Worm (Caenorhabditis elegans) whole organism, early embryonic: ENCODE results near the gene slt-1.

Experiments used
- B0310.2 ChIP-seq: sonication (generic microtip); optimal IDR thresholded peaks from 2 replicates; lab custom pipeline; 2016; ENCODE audit warnings: mild to moderate bottlenecking, missing genetic modification characterization, missing compliant biosample characterization
- F13C5.2 ChIP-seq: sonication (generic microtip); optimal IDR thresholded peaks from 2 replicates; lab custom pipeline; 2017; ENCODE audit warnings: mild to moderate bottlenecking, missing genetic modification characterization, inconsistent platforms, missing compliant biosample characterization
- aly-1 ChIP-seq: sonication (generic microtip); optimal IDR thresholded peaks from 2 replicates; lab custom pipeline; 2016; ENCODE audit warnings: missing genetic modification characterization, missing compliant biosample characterization
- ama-1 ChIP-seq: fragments of 150-350 bp; optimal IDR thresholded peaks from 2 replicates; lab custom pipeline; 2014
- ceh-13 ChIP-seq: fragments of 200-800 bp; sonication (Bioruptor generic); optimal IDR thresholded peaks from 2 replicates; lab custom pipeline; 2018; ENCODE audit warnings: mild to moderate bottlenecking, missing genetic modification characterization, missing compliant biosample characterization
- ceh-36 ChIP-seq: sonication (generic microtip); optimal IDR thresholded peaks from 2 replicates; lab custom pipeline; 2016; ENCODE audit warnings: missing genetic modification characterization, inconsistent platforms, missing compliant biosample characterization
- ets-7 ChIP-seq: sonication (generic microtip); optimal IDR thresholded peaks from 2 replicates; lab custom pipeline; 2016; ENCODE audit warnings: missing genotype, missing genetic modification characterization, missing compliant biosample characterization
- flt-1 ChIP-seq: fragments of 200-800 bp; sonication (Bioruptor generic); IDR thresholded peaks from 2 replicates; pipeline ENCODE4 v1.3.6; 2022; ENCODE audit warnings: missing genetic modification characterization, missing compliant biosample characterization
- hmbx-1 ChIP-seq: sonication (generic microtip); optimal IDR thresholded peaks from 2 replicates; lab custom pipeline; 2016; ENCODE audit warnings: mild to moderate bottlenecking, missing genetic modification characterization, missing compliant biosample characterization
- hmg-4 ChIP-seq: fragments of 200-800 bp; sonication (Bioruptor generic); optimal IDR thresholded peaks from 2 replicates; lab custom pipeline; 2018; ENCODE audit warnings: mild to moderate bottlenecking, missing genetic modification characterization, missing compliant biosample characterization
- hnd-1 ChIP-seq: sonication (generic microtip); optimal IDR thresholded peaks from 2 replicates; lab custom pipeline; 2016; ENCODE audit warnings: missing genetic modification characterization, missing compliant biosample characterization
- pes-1 ChIP-seq: fragments of 200-800 bp; sonication (Bioruptor generic); IDR thresholded peaks from 2 replicates; pipeline ENCODE4 v1.3.6; 2022; ENCODE audit warnings: missing genetic modification reagents, missing genetic modification characterization, missing compliant biosample characterization
- scrt-1 ChIP-seq: fragments of 200-800 bp; sonication (Bioruptor generic); IDR thresholded peaks from 2 replicates; pipeline ENCODE4 v1.3.6; 2022; ENCODE audit warnings: missing genetic modification characterization, missing compliant biosample characterization
- sea-1 ChIP-seq: fragments of 200-800 bp; sonication (Bioruptor generic); conservative IDR thresholded peaks from 2 replicates; pipeline ENCODE4 v1.3.6; 2022; ENCODE audit warnings: missing genetic modification characterization, missing compliant biosample characterization
- tbx-11 ChIP-seq: fragments of 200-800 bp; sonication (Bioruptor generic); IDR thresholded peaks from 2 replicates; pipeline ENCODE4 v1.3.6; 2022; ENCODE audit warnings: missing genetic modification characterization, missing compliant biosample characterization
- tbx-37 ChIP-seq: fragments of 200-800 bp; sonication (Bioruptor generic); conservative IDR thresholded peaks from 2 replicates; pipeline ENCODE4 v1.3.6; 2022; ENCODE audit warnings: missing genetic modification reagents, missing genetic modification characterization, missing compliant biosample characterization
- tra-4 ChIP-seq: sonication (generic microtip); optimal IDR thresholded peaks from 2 replicates; lab custom pipeline; 2017; ENCODE audit warnings: missing genetic modification characterization, missing compliant biosample characterization

Gene slt-1

ce11 chrX:14645392-14645791 lies 28.7 kb upstream of the slt-1 start, which contains the start of gene F54E4.4:
Gene F54E4.4 (minus strand): TSS chrX:14645492.
- TF ChIP-seq scrt-1 (GFP tag; lab: Robert Waterston, UW) (no peak), flt-1 (GFP tag; lab: Robert Waterston, UW) (no peak), aly-1 (no peak), ceh-36 (tag; lab: Kevin White, UChicago) (no peak), tbx-37 (GFP tag; lab: Robert Waterston, UW) (no peak), ets-7 (tag; lab: Kevin White, UChicago) (no peak), ceh-13 (GFP tag; lab: Kevin White, UChicago) (no peak), tra-4 (tag; lab: Kevin White, UChicago) (no peak), ama-1 (lab: Kevin White, UChicago) (no peak), B0310.2 (tag; lab: Kevin White, UChicago) (no peak), sea-1 (no peak), hmbx-1 (tag; lab: Kevin White, UChicago) (no peak), tbx-11 (GFP tag; lab: Robert Waterston, UW) (no peak), F13C5.2 (no peak), hnd-1 (no peak), hmg-4 (no peak), pes-1 (GFP tag; lab: Robert Waterston, UW) (no peak)

ce11 chrX:14649224-14649623 lies 24.9 kb upstream of the slt-1 start:
- TF ChIP-seq F13C5.2 (no peak), ceh-13 (GFP tag; lab: Kevin White, UChicago) (no peak), sea-1 (no peak), tbx-37 (GFP tag; lab: Robert Waterston, UW) (no peak), flt-1 (GFP tag; lab: Robert Waterston, UW) (no peak), tbx-11 (GFP tag; lab: Robert Waterston, UW) (no peak), tra-4 (tag; lab: Kevin White, UChicago) (no peak), aly-1 (no peak), scrt-1 (GFP tag; lab: Robert Waterston, UW) (no peak), hnd-1 (no peak), ceh-36 (tag; lab: Kevin White, UChicago) (no peak), pes-1 (GFP tag; lab: Robert Waterston, UW) (no peak), hmg-4 (no peak), hmbx-1 (tag; lab: Kevin White, UChicago) (no peak), B0310.2 (tag; lab: Kevin White, UChicago) (no peak), ama-1 (lab: Kevin White, UChicago) (no peak), ets-7 (tag; lab: Kevin White, UChicago) (no peak)

- TF ChIP-seq flt-1 (GFP tag; lab: Robert Waterston, UW), result no peak
- TF ChIP-seq hmbx-1 (tag; lab: Kevin White, UChicago), result no peak
- no peak for TF ChIP-seq pes-1 (GFP tag; lab: Robert Waterston, UW)
- no peak for TF ChIP-seq hnd-1
- no peak for TF ChIP-seq aly-1
- no peak for TF ChIP-seq ceh-36 (tag; lab: Kevin White, UChicago)
- TF ChIP-seq B0310.2 (tag; lab: Kevin White, UChicago), result no peak
- no peak for TF ChIP-seq ets-7 (tag; lab: Kevin White, UChicago)
- no peak for TF ChIP-seq tra-4 (tag; lab: Kevin White, UChicago)
- TF ChIP-seq tbx-37 (GFP tag; lab: Robert Waterston, UW), result no peak
- TF ChIP-seq sea-1, result no peak
- no peak for TF ChIP-seq ceh-13 (GFP tag; lab: Kevin White, UChicago)
- no peak for TF ChIP-seq tbx-11 (GFP tag; lab: Robert Waterston, UW)
- no peak for TF ChIP-seq hmg-4
- TF ChIP-seq F13C5.2, result no peak
- no peak for TF ChIP-seq ama-1 (lab: Kevin White, UChicago)
- TF ChIP-seq scrt-1 (GFP tag; lab: Robert Waterston, UW), result no peak
These were observed 22.1 kb upstream of the slt-1 start for ce11 chrX:14652058-14652457.

- TF ChIP-seq scrt-1 (GFP tag; lab: Robert Waterston, UW), result no peak
- peak; percentile 26 for TF ChIP-seq hmg-4
These were observed 20.6 kb upstream of the slt-1 start for ce11 chrX:14653486-14653885.

- no peak for TF ChIP-seq hmbx-1 (tag; lab: Kevin White, UChicago)
- no peak for TF ChIP-seq B0310.2 (tag; lab: Kevin White, UChicago)
- TF ChIP-seq ceh-13 (GFP tag; lab: Kevin White, UChicago), result no peak
- no peak for TF ChIP-seq ceh-36 (tag; lab: Kevin White, UChicago)
- no peak for TF ChIP-seq F13C5.2
- TF ChIP-seq hnd-1, result no peak
- TF ChIP-seq tbx-37 (GFP tag; lab: Robert Waterston, UW), result no peak
- TF ChIP-seq ets-7 (tag; lab: Kevin White, UChicago), result no peak
These were observed 19.5 kb upstream of the slt-1 start, which contains the start of gene syg-2 for ce11 chrX:14654668-14655067. Gene syg-2 (plus strand): TSS chrX:14654968.

ce11 chrX:14657445-14657844 lies 16.7 kb upstream of the slt-1 start:
- TF ChIP-seq B0310.2 (tag; lab: Kevin White, UChicago) (no peak), aly-1 (no peak), hnd-1 (no peak), ceh-13 (GFP tag; lab: Kevin White, UChicago) (no peak), scrt-1 (GFP tag; lab: Robert Waterston, UW) (no peak), hmbx-1 (tag; lab: Kevin White, UChicago) (no peak), hmg-4 (no peak), flt-1 (GFP tag; lab: Robert Waterston, UW) (no peak), ama-1 (lab: Kevin White, UChicago) (no peak), pes-1 (GFP tag; lab: Robert Waterston, UW) (no peak), tra-4 (tag; lab: Kevin White, UChicago) (no peak), F13C5.2 (no peak), ets-7 (tag; lab: Kevin White, UChicago) (no peak), sea-1 (no peak), ceh-36 (tag; lab: Kevin White, UChicago) (no peak), tbx-11 (GFP tag; lab: Robert Waterston, UW) (no peak), tbx-37 (GFP tag; lab: Robert Waterston, UW) (no peak)

- no peak for TF ChIP-seq sea-1
- TF ChIP-seq tbx-11 (GFP tag; lab: Robert Waterston, UW), result no peak
- TF ChIP-seq tbx-37 (GFP tag; lab: Robert Waterston, UW), result no peak
- TF ChIP-seq pes-1 (GFP tag; lab: Robert Waterston, UW), result no peak
- TF ChIP-seq hnd-1, result no peak
- no peak for TF ChIP-seq ama-1 (lab: Kevin White, UChicago)
- TF ChIP-seq scrt-1 (GFP tag; lab: Robert Waterston, UW), result no peak
- TF ChIP-seq hmbx-1 (tag; lab: Kevin White, UChicago), result no peak
- no peak for TF ChIP-seq tra-4 (tag; lab: Kevin White, UChicago)
- TF ChIP-seq B0310.2 (tag; lab: Kevin White, UChicago), result no peak
- no peak for TF ChIP-seq flt-1 (GFP tag; lab: Robert Waterston, UW)
- TF ChIP-seq ceh-36 (tag; lab: Kevin White, UChicago), result no peak
- no peak for TF ChIP-seq hmg-4
- TF ChIP-seq aly-1, result no peak
These were observed 14.7 kb upstream of the slt-1 start for ce11 chrX:14659454-14659853.
